Fruit fly (Drosophila melanogaster) whole organism, embryonic: ENCODE data around the gene CG10996.
A peak's percentile ranks its signal among the peaks of the same experiment; 100 is the strongest.

Source experiments
- Atf-2 ChIP-seq: fragments of 200-800 bp; sonication (Bioruptor generic); optimal IDR thresholded peaks from 2 replicates; lab custom pipeline; 2016; ENCODE audit warnings: missing biosample characterization, missing genetic modification characterization
- CG10462 ChIP-seq: fragments of 200-800 bp; sonication (Bioruptor generic); optimal IDR thresholded peaks from 2 replicates; lab custom pipeline; 2016; ENCODE audit warnings: missing biosample characterization, missing genetic modification characterization
- CG12155 ChIP-seq: fragments of 200-800 bp; sonication (Bioruptor generic); optimal IDR thresholded peaks from 3 replicates; lab custom pipeline; 2016; ENCODE audit warnings: missing biosample characterization, missing genetic modification characterization
- CG12219 ChIP-seq: fragments of 200-800 bp; sonication (Bioruptor generic); optimal IDR thresholded peaks from 3 replicates; lab custom pipeline; 2018; ENCODE audit warnings: missing biosample characterization, mild to moderate bottlenecking, missing genetic modification characterization
- CG12942 ChIP-seq: fragments of 200-800 bp; sonication (Bioruptor generic); optimal IDR thresholded peaks from 3 replicates; lab custom pipeline; 2016; ENCODE audit warnings: missing biosample characterization, missing genetic modification characterization
- CG13287 ChIP-seq: fragments of 200-800 bp; sonication (Bioruptor generic); IDR thresholded peaks from 2 replicates; pipeline ENCODE4 v1.3.6; 2022; ENCODE audit warnings: missing biosample characterization, missing genetic modification characterization; ENCODE audit not compliant: partially characterized antibody
- CG14050 ChIP-seq: fragments of 200-800 bp; sonication (Bioruptor generic); IDR thresholded peaks from 3 replicates; pipeline ENCODE4 v1.3.6; 2022; ENCODE audit warnings: missing biosample characterization, missing genetic modification characterization
- CG14965 ChIP-seq: fragments of 200-800 bp; sonication (Bioruptor generic); optimal IDR thresholded peaks from 2 replicates; lab custom pipeline; 2016; ENCODE audit warnings: missing biosample characterization, missing genetic modification characterization, borderline replicate concordance
- CG15601 ChIP-seq: fragments of 200-800 bp; sonication (Bioruptor generic); optimal IDR thresholded peaks from 3 replicates; lab custom pipeline; 2019; ENCODE audit warnings: missing biosample characterization, mild to moderate bottlenecking, missing genetic modification characterization, moderate library complexity
- CG1602 ChIP-seq: fragments of 200-800 bp; sonication (Bioruptor generic); optimal IDR thresholded peaks from 3 replicates; lab custom pipeline; 2016; ENCODE audit warnings: missing biosample characterization, missing genetic modification characterization
- CG17361 ChIP-seq: fragments of 200-800 bp; sonication (Bioruptor generic); IDR thresholded peaks from 3 replicates; pipeline ENCODE4 v1.3.6; 2022; ENCODE audit warnings: missing biosample characterization, missing genetic modification characterization
- CG17802 ChIP-seq: fragments of 200-800 bp; sonication (Bioruptor generic); optimal IDR thresholded peaks from 2 replicates; lab custom pipeline; 2018; ENCODE audit warnings: missing biosample characterization, mild to moderate bottlenecking, missing genetic modification characterization, moderate library complexity
- CG18764 ChIP-seq: fragments of 200-800 bp; sonication (Bioruptor generic); optimal IDR thresholded peaks from 3 replicates; lab custom pipeline; 2016; ENCODE audit warnings: missing biosample characterization, missing genetic modification characterization
- CG2120 ChIP-seq: fragments of 200-800 bp; sonication (Bioruptor generic); optimal IDR thresholded peaks from 3 replicates; lab custom pipeline; 2016; ENCODE audit warnings: missing biosample characterization, missing genetic modification characterization
- CG2202 ChIP-seq: fragments of 200-800 bp; sonication (Bioruptor generic); optimal IDR thresholded peaks from 2 replicates; lab custom pipeline; 2018; ENCODE audit warnings: missing biosample characterization, mild to moderate bottlenecking, missing genetic modification characterization
- CG32532 ChIP-seq: fragments of 200-800 bp; sonication (Bioruptor generic); IDR thresholded peaks from 2 replicates; pipeline ENCODE4 v1.3.6; 2022; ENCODE audit warnings: missing biosample characterization, missing genetic modification characterization
- CG33213 ChIP-seq: fragments of 200-800 bp; sonication (Bioruptor generic); optimal IDR thresholded peaks from 3 replicates; lab custom pipeline; 2016; ENCODE audit warnings: missing biosample characterization, missing genetic modification characterization
- CG34224 ChIP-seq: fragments of 200-800 bp; sonication (Bioruptor generic); IDR thresholded peaks from 3 replicates; pipeline ENCODE4 v1.3.6; 2022; ENCODE audit warnings: missing biosample characterization, missing genetic modification characterization; ENCODE audit not compliant: partially characterized antibody
- CG3838 ChIP-seq: fragments of 200-800 bp; sonication (Bioruptor generic); optimal IDR thresholded peaks from 3 replicates; lab custom pipeline; 2016; ENCODE audit warnings: missing biosample characterization, missing genetic modification characterization
- CG5180 ChIP-seq: fragments of 200-800 bp; sonication (Bioruptor generic); optimal IDR thresholded peaks from 3 replicates; lab custom pipeline; 2017; ENCODE audit warnings: missing biosample characterization, missing genetic modification characterization, mild to moderate bottlenecking, moderate library complexity, missing genetic modification reagents
- CG6175 ChIP-seq: fragments of 200-800 bp; sonication (Bioruptor generic); IDR thresholded peaks from 3 replicates; pipeline ENCODE4 v1.3.6; 2022; ENCODE audit warnings: missing biosample characterization, missing genetic modification characterization
- CG7928 ChIP-seq: fragments of 200-800 bp; sonication (Bioruptor generic); optimal IDR thresholded peaks from 2 replicates; lab custom pipeline; 2017; ENCODE audit warnings: missing biosample characterization, mild to moderate bottlenecking, missing genetic modification characterization
- CG9437 ChIP-seq: fragments of 200-800 bp; sonication (Bioruptor generic); optimal IDR thresholded peaks from 2 replicates; lab custom pipeline; 2018; ENCODE audit warnings: missing biosample characterization, mild to moderate bottlenecking, missing genetic modification characterization
- CG9797 ChIP-seq: fragments of 200-800 bp; sonication (Bioruptor generic); optimal IDR thresholded peaks from 3 replicates; lab custom pipeline; 2018; ENCODE audit warnings: missing biosample characterization, mild to moderate bottlenecking, missing genetic modification characterization
- CG9876 ChIP-seq: fragments of 200-800 bp; sonication (Bioruptor generic); optimal IDR thresholded peaks from 2 replicates; lab custom pipeline; 2016; ENCODE audit warnings: missing biosample characterization, missing genetic modification characterization
- CTCF ChIP-seq: fragments of 200-800 bp; sonication (Bioruptor generic); optimal IDR thresholded peaks from 2 replicates; lab custom pipeline; 2017; ENCODE audit warnings: missing biosample characterization, mild to moderate bottlenecking, missing genetic modification characterization, moderate library complexity
- CoRest ChIP-seq: fragments of 200-800 bp; sonication (Bioruptor generic); optimal IDR thresholded peaks from 3 replicates; lab custom pipeline; 2018; ENCODE audit warnings: missing biosample characterization, mild to moderate bottlenecking, missing genetic modification characterization, moderate library complexity
- Dek ChIP-seq: fragments of 200-800 bp; sonication (Bioruptor generic); optimal IDR thresholded peaks from 3 replicates; lab custom pipeline; 2019; ENCODE audit warnings: missing biosample characterization, mild to moderate bottlenecking, missing genetic modification characterization, moderate library complexity
- Eip74EF ChIP-seq, 2 experiments: fragments of 200-800 bp in 1 of 2; fragments of >200 bp in 1 of 2; sonication (Bioruptor generic) in 1 of 2; optimal IDR thresholded peaks; 2 replicates each; lab custom pipeline; 2017 to 2019; ENCODE audit warnings: missing biosample characterization in 2 of 2, missing genetic modification characterization in 2 of 2, mild to moderate bottlenecking in 1 of 2, moderate library complexity in 1 of 2
- Fer1 ChIP-seq: fragments of 200-800 bp; sonication (Bioruptor generic); optimal IDR thresholded peaks from 2 replicates; lab custom pipeline; 2017; ENCODE audit warnings: missing biosample characterization, mild to moderate bottlenecking, missing genetic modification characterization
- Gug ChIP-seq: fragments of 200-800 bp; sonication (Bioruptor generic); IDR thresholded peaks from 4 replicates; pipeline ENCODE4 v1.3.6; 2022; ENCODE audit warnings: missing biosample characterization, missing genetic modification characterization
- Hey ChIP-seq: fragments of 200-800 bp; sonication (Bioruptor generic); optimal IDR thresholded peaks from 3 replicates; lab custom pipeline; 2018; ENCODE audit warnings: missing biosample characterization, mild to moderate bottlenecking, missing genetic modification characterization
- Hr3 ChIP-seq: fragments of 200-800 bp; sonication (Bioruptor generic); optimal IDR thresholded peaks from 3 replicates; lab custom pipeline; 2016; ENCODE audit warnings: missing biosample characterization, missing genetic modification characterization
- Mad ChIP-seq: fragments of 200-800 bp; sonication (Bioruptor generic); optimal IDR thresholded peaks from 2 replicates; lab custom pipeline; 2016; ENCODE audit warnings: missing biosample characterization, missing genetic modification characterization
- NC2α ChIP-seq: fragments of 200-800 bp; sonication (Bioruptor generic); optimal IDR thresholded peaks from 2 replicates; lab custom pipeline; 2016; ENCODE audit warnings: missing biosample characterization, missing genetic modification characterization
- NFAT ChIP-seq: fragments of 200-800 bp; sonication (Bioruptor generic); IDR thresholded peaks from 2 replicates; pipeline ENCODE4 v1.3.6; 2022; ENCODE audit warnings: missing biosample characterization, missing genetic modification characterization
- Neu2 ChIP-seq: fragments of 200-800 bp; sonication (Bioruptor generic); optimal IDR thresholded peaks from 3 replicates; lab custom pipeline; 2016; ENCODE audit warnings: missing biosample characterization, missing genetic modification characterization, borderline replicate concordance
- Opbp ChIP-seq: fragments of 200-800 bp; sonication (Bioruptor generic); IDR thresholded peaks from 3 replicates; pipeline ENCODE4 v1.3.6; 2022; ENCODE audit warnings: missing biosample characterization, missing genetic modification characterization; ENCODE audit not compliant: partially characterized antibody
- Poxn ChIP-seq: fragments of 200-800 bp; sonication (Bioruptor generic); IDR thresholded peaks from 2 replicates; pipeline ENCODE4 v1.3.6; 2022; ENCODE audit warnings: missing biosample characterization, missing genetic modification characterization
- Six4 ChIP-seq: fragments of 200-800 bp; sonication (Bioruptor generic); optimal IDR thresholded peaks from 2 replicates; lab custom pipeline; 2016; ENCODE audit warnings: missing biosample characterization, missing genetic modification characterization
- Sry-δ ChIP-seq: fragments of 200-800 bp; sonication (Bioruptor generic); optimal IDR thresholded peaks from 2 replicates; lab custom pipeline; 2016; ENCODE audit warnings: missing biosample characterization, missing genetic modification characterization
- YL-1 ChIP-seq: fragments of 200-800 bp; sonication (Bioruptor generic); optimal IDR thresholded peaks from 3 replicates; lab custom pipeline; 2017; ENCODE audit warnings: missing biosample characterization, mild to moderate bottlenecking, missing genetic modification characterization
- br ChIP-seq: fragments of >200 bp; optimal IDR thresholded peaks from 2 replicates; lab custom pipeline; 2017
- fd64A ChIP-seq: fragments of 200-800 bp; sonication (Bioruptor generic); optimal IDR thresholded peaks from 3 replicates; lab custom pipeline; 2018; ENCODE audit warnings: missing biosample characterization, mild to moderate bottlenecking, missing genetic modification characterization
- gsb ChIP-seq: fragments of 200-800 bp; sonication (Bioruptor generic); IDR thresholded peaks from 2 replicates; pipeline ENCODE4 v1.3.6; 2022; ENCODE audit warnings: missing biosample characterization, missing genetic modification characterization
- hb ChIP-seq: fragments of 200-800 bp; sonication (Bioruptor generic); IDR thresholded peaks from 3 replicates; pipeline ENCODE4 v1.3.6; 2022; ENCODE audit warnings: missing biosample characterization, missing genetic modification characterization; ENCODE audit not compliant: partially characterized antibody
- repo ChIP-seq: fragments of 200-800 bp; sonication (Bioruptor generic); optimal IDR thresholded peaks from 2 replicates; lab custom pipeline; 2016; ENCODE audit warnings: missing biosample characterization, missing genetic modification characterization
- schlank ChIP-seq: fragments of 200-800 bp; sonication (Bioruptor generic); optimal IDR thresholded peaks from 2 replicates; lab custom pipeline; 2018; ENCODE audit warnings: missing biosample characterization, mild to moderate bottlenecking, missing genetic modification characterization
- sr ChIP-seq: fragments of 200-800 bp; sonication (Bioruptor generic); IDR thresholded peaks from 3 replicates; pipeline ENCODE4 v1.3.6; 2022; ENCODE audit warnings: missing biosample characterization, missing genetic modification characterization
- toy ChIP-seq: fragments of 200-800 bp; sonication (Bioruptor generic); IDR thresholded peaks from 2 replicates; pipeline ENCODE4 v1.3.6; 2022; ENCODE audit warnings: missing biosample characterization, missing genetic modification characterization
- tx ChIP-seq: fragments of 200-800 bp; sonication (Bioruptor generic); optimal IDR thresholded peaks from 2 replicates; lab custom pipeline; 2016; ENCODE audit warnings: missing biosample characterization, missing genetic modification characterization
- vvl ChIP-seq: fragments of 200-800 bp; sonication (Bioruptor generic); IDR thresholded peaks from 2 replicates; pipeline ENCODE4 v1.3.6; 2022; ENCODE audit warnings: missing biosample characterization, missing genetic modification characterization

The CG10996 gene

DNA sequence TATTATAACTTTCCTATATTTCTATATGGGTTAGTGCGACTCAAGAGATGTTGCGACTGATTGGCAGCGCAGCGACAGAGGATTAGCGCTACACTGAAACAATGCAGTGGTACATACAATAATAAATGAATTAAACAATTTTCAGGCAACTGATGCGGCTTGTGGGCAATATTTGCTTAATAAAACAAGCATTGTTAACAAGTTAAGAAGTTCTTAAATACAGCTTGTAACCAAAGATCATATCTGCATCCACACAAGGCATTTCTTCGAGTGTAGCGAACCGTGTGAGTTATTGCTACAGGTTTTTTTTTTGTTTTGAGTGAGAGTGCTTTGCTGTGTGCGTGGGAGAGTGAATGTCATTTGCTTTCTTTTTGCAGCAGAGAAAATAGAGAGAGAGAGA, 41.5 kb upstream of the CG10996 start (continued):
- TF ChIP-seq NC2α (GFP tag; lab: Kevin White, UChicago) (peak; percentile 51), schlank (tag; lab: Kevin White, UChicago) (peak; percentile 14), hb (GFP tag; lab: Robert Waterston, UW) (no peak), CG12155 (GFP tag; lab: Kevin White, UChicago) (peak; percentile 51), Hr3 (GFP tag; lab: Kevin White, UChicago) (peak; percentile 69), Fer1 (GFP tag; lab: Kevin White, UChicago) (peak; percentile 52), Sry-δ (peak; percentile 43), CG5180 (GFP tag; lab: Kevin White, UChicago) (peak; percentile 52), tx (GFP tag; lab: Kevin White, UChicago) (peak; percentile 38), Mad (peak; percentile 61), CG7928 (GFP tag; lab: Kevin White, UChicago) (peak; percentile 17), CG15601 (tag; lab: Kevin White, UChicago) (peak; percentile 39), CG33213 (peak; percentile 40), CG10462 (GFP tag; lab: Kevin White, UChicago) (peak; percentile 26), CG14965 (GFP tag; lab: Kevin White, UChicago) (peak; percentile 24), CG1602 (GFP tag; lab: Kevin White, UChicago) (peak; percentile 52), NFAT (GFP tag; lab: Robert Waterston, UW) (0 out of 2 replicates have a peak, but pooled peaks have one; percentile 23), Opbp (no peak), toy (GFP tag; lab: Robert Waterston, UW) (no peak), Atf-2 (peak; percentile 62), CG32532 (GFP tag; lab: Robert Waterston, UW) (peak; percentile 65), CG12219 (GFP tag; lab: Kevin White, UChicago) (peak; percentile 76), fd64A (peak; percentile 25), CG12942 (GFP tag; lab: Kevin White, UChicago) (peak; percentile 32), sr (peak; percentile 63; the same call in 2 of the 3 replicates), Eip74EF (GFP tag; optimal IDR thresholded peaks at IDR 0.05; lab: Kevin White, UChicago) (peak in 1 of 2 experiments; percentile 63), CG6175 (no peak), br (lab: Kevin White, UChicago) (no peak), CG13287 (GFP tag; lab: Robert Waterston, UW) (no peak), CG3838 (peak; percentile 11), repo (GFP tag; lab: Kevin White, UChicago) (peak; percentile 64), CG18764 (GFP tag; lab: Kevin White, UChicago) (peak; percentile 19), Dek (tag; lab: Kevin White, UChicago) (peak; percentile 54), Gug (GFP tag; lab: Robert Waterston, UW) (peak; percentile 71; the same call in 3 of the 4 replicates), vvl (peak; percentile 91), CG2202 (tag; lab: Kevin White, UChicago) (peak; percentile 17), Neu2 (GFP tag; lab: Kevin White, UChicago) (peak; percentile 20), CG14050 (GFP tag; lab: Robert Waterston, UW) (peak; percentile 32; the same call in 2 of the 3 replicates), CG9437 (GFP tag; lab: Kevin White, UChicago) (peak; percentile 49), CTCF (GFP tag; lab: Kevin White, UChicago) (peak; percentile 12), CG17361 (peak; percentile 64), CoRest (tag; lab: Kevin White, UChicago) (peak; percentile 74), Hey (tag; lab: Kevin White, UChicago) (no peak), CG2120 (GFP tag; lab: Kevin White, UChicago) (peak; percentile 76), CG34224 (GFP tag; lab: Robert Waterston, UW) (no peak), YL-1 (GFP tag; lab: Kevin White, UChicago) (no peak), CG17802 (tag; lab: Kevin White, UChicago) (peak; percentile 31), CG9876 (GFP tag; lab: Kevin White, UChicago) (peak; percentile 35), Poxn (GFP tag; lab: Robert Waterston, UW) (no peak), Six4 (GFP tag; lab: Kevin White, UChicago) (peak; percentile 48), gsb (GFP tag; lab: Robert Waterston, UW) (0 out of 2 replicates have a peak, but pooled peaks have one; percentile 35), CG9797 (no peak)
